Worm (Caenorhabditis elegans) whole organism, L4 larva: Measurements from ENCODE around the gene gpa-10.
A peak's percentile ranks its signal among the peaks of the same experiment; 100 is the strongest.

ENCODE experiments used
- F44E2.7 ChIP-seq: fragments of 200-800 bp; sonication (Bioruptor generic); IDR thresholded peaks from 2 replicates; pipeline ENCODE4 v2.1.2; 2022; ENCODE audit warnings: missing genetic modification characterization, missing compliant biosample characterization
- T20F7.1 ChIP-seq: fragments of 200-800 bp; sonication (Bioruptor generic); optimal IDR thresholded peaks from 2 replicates; lab custom pipeline; 2018; ENCODE audit warnings: mild to moderate bottlenecking, missing genetic modification characterization, missing compliant biosample characterization
- Y75B8A.6 ChIP-seq: fragments of 200-800 bp; sonication (Bioruptor generic); IDR thresholded peaks from 2 replicates; pipeline ENCODE4 v1.3.6; 2022; ENCODE audit warnings: missing genetic modification reagents, missing genetic modification characterization, missing compliant biosample characterization
- ZK337.2 ChIP-seq: fragments of 200-800 bp; sonication (Bioruptor generic); IDR thresholded peaks from 2 replicates; pipeline ENCODE4 v1.3.6; 2022; ENCODE audit warnings: missing genetic modification reagents, missing genetic modification characterization, missing compliant biosample characterization
- ZK546.5 ChIP-seq, 2 experiments: sonication (generic microtip); optimal IDR thresholded peaks; 2 replicates each; lab custom pipeline; 2017; ENCODE audit warnings: missing biosample characterization in 2 of 2, missing genetic modification characterization in 2 of 2
- aha-1 ChIP-seq: fragments of 150-350 bp; peaks from one replicate; lab custom pipeline; 2014; ENCODE audit warnings: missing biosample characterization, missing genetic modification characterization
- aly-2 ChIP-seq: sonication (generic microtip); optimal IDR thresholded peaks from 2 replicates; lab custom pipeline; 2018; ENCODE audit warnings: missing biosample characterization, missing genetic modification characterization
- ama-1 ChIP-seq: fragments of 150-350 bp; optimal IDR thresholded peaks from 2 replicates; lab custom pipeline; 2014; ENCODE audit warnings: inconsistent platforms, mixed read lengths
- arid-1 ChIP-seq: fragments of 200-800 bp; sonication (Bioruptor generic); conservative IDR thresholded peaks from 2 replicates; pipeline ENCODE4 v1.3.6; 2022; ENCODE audit warnings: missing genetic modification reagents, missing genetic modification characterization, missing compliant biosample characterization
- ceh-20 ChIP-seq: fragments of 200-800 bp; sonication (Bioruptor generic); IDR thresholded peaks from 2 replicates; pipeline ENCODE4 v1.3.6; 2022; ENCODE audit warnings: missing genetic modification reagents, missing genetic modification characterization, missing compliant biosample characterization
- ceh-32 ChIP-seq: sonication (generic microtip); optimal IDR thresholded peaks from 2 replicates; lab custom pipeline; 2016; ENCODE audit warnings: mild to moderate bottlenecking, missing genetic modification characterization, missing compliant biosample characterization; ENCODE audit not compliant: poor library complexity
- ceh-62 ChIP-seq: sonication (generic microtip); optimal IDR thresholded peaks from 2 replicates; lab custom pipeline; 2017; ENCODE audit warnings: missing biosample characterization, missing genetic modification characterization
- ceh-82 ChIP-seq: sonication (generic microtip); optimal IDR thresholded peaks from 2 replicates; lab custom pipeline; 2017; ENCODE audit warnings: missing biosample characterization, missing genetic modification characterization
- ces-1 ChIP-seq: fragments of 150-350 bp; sonication (generic microtip); optimal IDR thresholded peaks from 4 replicates; lab custom pipeline; 2014; ENCODE audit warnings: missing biosample characterization, missing genetic modification reagents, missing genetic modification characterization
- dmd-6 ChIP-seq: fragments of 200-800 bp; sonication (Bioruptor generic); IDR thresholded peaks from 2 replicates; pipeline ENCODE4 v1.3.6; 2022; ENCODE audit warnings: missing genetic modification reagents, missing genetic modification characterization, missing compliant biosample characterization
- dmd-8 ChIP-seq: fragments of 200-800 bp; sonication (Bioruptor generic); IDR thresholded peaks from 2 replicates; pipeline ENCODE4 v1.3.6; 2022; ENCODE audit warnings: missing genetic modification characterization, missing compliant biosample characterization
- dmd-9 ChIP-seq: fragments of 200-800 bp; sonication (Bioruptor generic); IDR thresholded peaks from 2 replicates; pipeline ENCODE4 v1.3.6; 2022; ENCODE audit warnings: missing genetic modification reagents, missing genetic modification characterization, missing compliant biosample characterization
- duxl-1 ChIP-seq: sonication (generic microtip); optimal IDR thresholded peaks from 2 replicates; lab custom pipeline; 2016; ENCODE audit warnings: mild to moderate bottlenecking, missing genetic modification characterization, moderate library complexity, missing compliant biosample characterization; ENCODE audit not compliant: poor library complexity
- fkh-10 ChIP-seq: fragments of 150-350 bp; optimal IDR thresholded peaks from 2 replicates; lab custom pipeline; 2014; ENCODE audit warnings: missing biosample characterization, missing genetic modification reagents, missing genetic modification characterization
- fos-1 ChIP-seq: fragments of 150-350 bp; optimal IDR thresholded peaks from 2 replicates; lab custom pipeline; 2014; ENCODE audit warnings: missing biosample characterization, missing genetic modification characterization
- jun-1 ChIP-seq: fragments of 150-350 bp; optimal IDR thresholded peaks from 2 replicates; lab custom pipeline; 2014; ENCODE audit warnings: missing biosample characterization, missing genetic modification reagents, missing genetic modification characterization
- lin-13 ChIP-seq: fragments of 150-350 bp; optimal IDR thresholded peaks from 2 replicates; lab custom pipeline; 2014; ENCODE audit warnings: missing biosample characterization, missing genetic modification reagents, missing genetic modification characterization
- lin-38 ChIP-seq: fragments of 200-800 bp; sonication (Bioruptor generic); IDR thresholded peaks from 2 replicates; pipeline ENCODE4 v1.3.6; 2022; ENCODE audit warnings: missing genetic modification reagents, missing genetic modification characterization, missing compliant biosample characterization
- lir-3 ChIP-seq: sonication (generic microtip); optimal IDR thresholded peaks from 2 replicates; lab custom pipeline; 2016; ENCODE audit warnings: mild to moderate bottlenecking, missing genetic modification characterization, missing compliant biosample characterization
- madf-5 ChIP-seq, 2 experiments: fragments of 200-800 bp; sonication (Bioruptor generic); IDR thresholded peaks; 2 replicates each; pipeline ENCODE4 v1.3.6; 2022; ENCODE audit warnings: missing compliant biosample characterization in 2 of 2, missing genetic modification characterization in 2 of 2
- madf-9 ChIP-seq: fragments of 200-800 bp; sonication (Bioruptor generic); conservative IDR thresholded peaks from 2 replicates; pipeline ENCODE4 v1.3.6; 2022; ENCODE audit warnings: missing genetic modification reagents, missing genetic modification characterization, missing compliant biosample characterization
- mdt-29 ChIP-seq: fragments of 200-800 bp; sonication (Bioruptor generic); IDR thresholded peaks from 2 replicates; pipeline ENCODE4 v1.3.6; 2022; ENCODE audit warnings: missing genetic modification reagents, missing genetic modification characterization, missing compliant biosample characterization
- mep-1 ChIP-seq: fragments of 150-350 bp; sonication (generic microtip); optimal IDR thresholded peaks from 3 replicates; lab custom pipeline; 2014; ENCODE audit warnings: missing biosample characterization, missing genetic modification characterization
- mes-2 ChIP-seq: sonication (generic microtip); optimal IDR thresholded peaks from 2 replicates; lab custom pipeline; 2016; ENCODE audit warnings: missing genotype, mild to moderate bottlenecking, missing genetic modification characterization, missing compliant biosample characterization; ENCODE audit not compliant: poor library complexity, severe bottlenecking
- mxl-2 ChIP-seq: fragments of 200-800 bp; sonication (Bioruptor generic); conservative IDR thresholded peaks from 2 replicates; pipeline ENCODE4 v1.3.6; 2022; ENCODE audit warnings: missing genetic modification reagents, missing genetic modification characterization, missing compliant biosample characterization
- mxl-3 ChIP-seq: fragments of 200-800 bp; sonication (Bioruptor generic); optimal IDR thresholded peaks from 2 replicates; lab custom pipeline; 2018; ENCODE audit warnings: mild to moderate bottlenecking, missing genetic modification characterization, missing compliant biosample characterization
- nhr-11 ChIP-seq: fragments of 150-350 bp; optimal IDR thresholded peaks from 2 replicates; lab custom pipeline; 2014; ENCODE audit warnings: missing biosample characterization, missing genetic modification characterization
- nhr-25 ChIP-seq: sonication (generic microtip); optimal IDR thresholded peaks from 2 replicates; lab custom pipeline; 2017; ENCODE audit warnings: missing genetic modification characterization, mild to moderate bottlenecking, missing compliant biosample characterization, antibody characterized with exemption, moderate library complexity, borderline replicate concordance; ENCODE audit not compliant: insufficient read depth
- nhr-41 ChIP-seq: fragments of 200-800 bp; sonication (Bioruptor generic); IDR thresholded peaks from 2 replicates; pipeline ENCODE4 v1.3.6; 2022; ENCODE audit warnings: missing genetic modification reagents, missing genetic modification characterization, missing compliant biosample characterization
- nhr-42 ChIP-seq: fragments of 200-800 bp; sonication (Bioruptor generic); IDR thresholded peaks from 2 replicates; pipeline ENCODE4 v1.3.6; 2022; ENCODE audit warnings: missing genetic modification characterization, missing compliant biosample characterization
- nhr-48 ChIP-seq: sonication (generic microtip); optimal IDR thresholded peaks from 2 replicates; lab custom pipeline; 2016; ENCODE audit warnings: mild to moderate bottlenecking, missing genetic modification characterization, missing compliant biosample characterization
- nhr-6 ChIP-seq: fragments of 150-350 bp; optimal IDR thresholded peaks from 2 replicates; lab custom pipeline; 2014; ENCODE audit warnings: missing biosample characterization, missing genetic modification characterization
- pha-4 ChIP-seq, 2 experiments: fragments of 150-350 bp in 1 of 2; fragments of 200-800 bp in 1 of 2; sonication (Bioruptor generic) in 1 of 2; IDR thresholded peaks in 1 of 2; optimal IDR thresholded peaks in 1 of 2; 2 replicates each; pipeline versions ENCODE4 v1.3.6 to Lab custom; 2014 to 2022; ENCODE audit warnings: missing genetic modification characterization in 2 of 2, missing genetic modification reagents in 2 of 2, missing biosample characterization in 1 of 2, missing compliant biosample characterization in 1 of 2
- php-3 ChIP-seq: fragments of 200-800 bp; sonication (Bioruptor generic); IDR thresholded peaks from 2 replicates; pipeline ENCODE4 v1.3.6; 2022; ENCODE audit warnings: missing genetic modification reagents, missing genetic modification characterization, missing compliant biosample characterization
- rbr-2 ChIP-seq: sonication (generic microtip); optimal IDR thresholded peaks from 2 replicates; lab custom pipeline; 2016; ENCODE audit warnings: missing genotype, missing genetic modification characterization, missing compliant biosample characterization
- skn-1 ChIP-seq: fragments of 150-350 bp; optimal IDR thresholded peaks from 2 replicates; lab custom pipeline; 2014; ENCODE audit warnings: missing biosample characterization, missing genetic modification characterization
- snpc-1.2 ChIP-seq: fragments of 200-800 bp; sonication (Bioruptor generic); IDR thresholded peaks from 2 replicates; pipeline ENCODE4 v1.3.6; 2022; ENCODE audit warnings: missing genetic modification reagents, missing genetic modification characterization, missing compliant biosample characterization
- spr-1 ChIP-seq: sonication (generic microtip); optimal IDR thresholded peaks from 2 replicates; lab custom pipeline; 2016; ENCODE audit warnings: mild to moderate bottlenecking, missing genetic modification characterization, missing compliant biosample characterization
- tag-97 ChIP-seq: fragments of 200-800 bp; sonication (Bioruptor generic); IDR thresholded peaks from 2 replicates; pipeline ENCODE4 v1.3.6; 2022; ENCODE audit warnings: missing genetic modification characterization, missing compliant biosample characterization
- tra-1 ChIP-seq: fragments of 200-800 bp; sonication (Bioruptor generic); IDR thresholded peaks from 2 replicates; pipeline ENCODE4 v1.3.6; 2022; ENCODE audit warnings: missing genetic modification reagents, missing genetic modification characterization, missing compliant biosample characterization
- unc-39 ChIP-seq: sonication (generic microtip); optimal IDR thresholded peaks from 2 replicates; lab custom pipeline; 2017; ENCODE audit warnings: missing biosample characterization, missing genetic modification characterization
- unc-62 ChIP-seq, 3 experiments: fragments of 150-350 bp in 1 of 3; sonication (generic microtip); optimal IDR thresholded peaks in 2 of 3; peaks in 1 of 3; 1 replicate in 1 of 3; 2 replicates in 2 of 3; lab custom pipeline; 2014 to 2017; ENCODE audit warnings: missing biosample characterization in 3 of 3, missing genetic modification characterization in 3 of 3, missing genetic modification reagents in 3 of 3, missing genotype in 1 of 3
- zfp-3 ChIP-seq: fragments of 200-800 bp; sonication (Bioruptor generic); conservative IDR thresholded peaks from 2 replicates; pipeline ENCODE4 v1.3.6; 2022; ENCODE audit warnings: missing genetic modification reagents, missing genetic modification characterization, missing compliant biosample characterization
- zip-2 ChIP-seq: fragments of 150-350 bp; optimal IDR thresholded peaks from 2 replicates; lab custom pipeline; 2014; ENCODE audit warnings: missing biosample characterization, missing genetic modification characterization
- ztf-11 ChIP-seq: fragments of 150-350 bp; optimal IDR thresholded peaks from 2 replicates; lab custom pipeline; 2014; ENCODE audit warnings: missing biosample characterization, missing genetic modification characterization

gpa-10 gene

DNA sequence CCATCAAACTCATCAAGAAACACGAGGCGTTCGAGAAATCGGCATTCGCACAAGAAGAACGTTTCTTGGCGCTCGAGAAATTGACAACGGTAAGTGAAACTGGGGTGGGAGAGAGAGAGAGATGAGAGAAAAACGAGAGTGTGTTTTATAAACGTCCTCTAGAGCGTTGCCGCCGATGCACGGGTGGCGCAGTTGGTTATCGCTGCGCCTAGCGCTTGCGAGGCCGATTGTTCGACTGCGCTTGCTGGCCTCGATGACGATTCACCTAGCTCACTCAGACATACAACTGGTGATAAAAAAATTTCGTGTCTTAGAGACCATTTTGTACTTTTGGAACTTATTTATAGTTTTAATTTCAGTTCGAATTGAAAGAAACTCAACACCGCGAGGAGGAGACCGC lies 34.2 kb upstream of the gpa-10 start (continued):
- peak; percentile 72 for TF ChIP-seq dmd-9 (GFP tag; lab: Robert Waterston, UW)
- peak; percentile 70 for TF ChIP-seq dmd-6 (GFP tag; lab: Robert Waterston, UW)
- no peak for TF ChIP-seq nhr-6 (tag; lab: Kevin White, UChicago)
- no peak for TF ChIP-seq nhr-42 (GFP tag; lab: Robert Waterston, UW)
- peak; percentile 81; the same call in 1 of the 2 replicates for TF ChIP-seq dmd-8 (GFP tag; lab: Robert Waterston, UW)
- peak; percentile 79 for TF ChIP-seq pha-4 (GFP tag; IDR thresholded peaks at IDR 0.05; lab: Robert Waterston, UW)
- no peak for TF ChIP-seq pha-4 (tag; optimal IDR thresholded peaks at IDR 0.05; lab: Kevin White, UChicago)
- 0 out of 2 replicates have a peak, but pooled peaks have one; percentile 24 for TF ChIP-seq F44E2.7
- TF ChIP-seq ceh-82: no peak
- no peak for TF ChIP-seq ztf-11 (tag; lab: Kevin White, UChicago)
- no peak for TF ChIP-seq nhr-11
- TF ChIP-seq nhr-41 (GFP tag; lab: Robert Waterston, UW): no peak
- no peak for TF ChIP-seq T20F7.1
- TF ChIP-seq php-3 (GFP tag; lab: Robert Waterston, UW): 0 out of 2 replicates have a peak, but pooled peaks have one; percentile 21
- TF ChIP-seq fkh-10 (GFP tag; lab: Kevin White, UChicago): no peak
- peak; percentile 0 for TF ChIP-seq nhr-25 (tag; lab: Kevin White, UChicago)
- TF ChIP-seq ZK546.5 (tag; optimal IDR thresholded peaks at IDR 0.05; lab: Kevin White, UChicago): no peak
- TF ChIP-seq rbr-2 (tag; lab: Kevin White, UChicago): peak; percentile 59
- no peak for TF ChIP-seq ceh-62 (tag; lab: Kevin White, UChicago)
- TF ChIP-seq fos-1: no peak
- TF ChIP-seq tag-97 (GFP tag; lab: Robert Waterston, UW): no peak
- TF ChIP-seq mep-1 (tag; lab: Kevin White, UChicago): peak; percentile 70
- no peak; the same call in 1 of the 2 replicates for TF ChIP-seq ceh-20
- peak; percentile 88 for TF ChIP-seq mes-2 (tag; lab: Kevin White, UChicago)
- TF ChIP-seq unc-39 (tag; lab: Kevin White, UChicago): no peak
- TF ChIP-seq lin-38 (GFP tag; lab: Robert Waterston, UW): peak; percentile 77
- no peak for TF ChIP-seq ceh-32 (tag; lab: Kevin White, UChicago)
- TF ChIP-seq mdt-29 (GFP tag; lab: Robert Waterston, UW): peak; percentile 31
- peak; percentile 74 for TF ChIP-seq madf-9
- TF ChIP-seq Y75B8A.6 (GFP tag; lab: Robert Waterston, UW): 0 out of 2 replicates have a peak, but pooled peaks have one; percentile 38
- peak; percentile 66 for TF ChIP-seq arid-1 (GFP tag; lab: Robert Waterston, UW)
- TF ChIP-seq lin-13 (GFP tag; lab: Kevin White, UChicago): no peak
- TF ChIP-seq ZK337.2: no peak
- peak; percentile 95 for TF ChIP-seq aha-1 (tag; lab: Kevin White, UChicago)
- no peak for TF ChIP-seq ama-1 (lab: Kevin White, UChicago)
- peak; percentile 77 for TF ChIP-seq duxl-1 (tag; lab: Kevin White, UChicago)
- peak; percentile 75 for TF ChIP-seq nhr-48 (tag; lab: Kevin White, UChicago)
- TF ChIP-seq skn-1 (tag; lab: Kevin White, UChicago): no peak
- peak; percentile 57 for TF ChIP-seq lir-3 (tag; lab: Kevin White, UChicago)
- peak; percentile 76 for TF ChIP-seq spr-1 (tag; lab: Kevin White, UChicago)
- TF ChIP-seq zfp-3 (GFP tag; lab: Robert Waterston, UW): peak; percentile 62; the same call in 1 of the 2 replicates
- TF ChIP-seq ces-1 (GFP tag; lab: Kevin White, UChicago): no peak
- no peak for TF ChIP-seq unc-62 (GFP tag; optimal IDR thresholded peaks at IDR 0.05 in 1 of 2; lab: Kevin White, UChicago)
- TF ChIP-seq unc-62 (tag; optimal IDR thresholded peaks at IDR 0.05; lab: Kevin White, UChicago): no peak
- peak; percentile 79 for TF ChIP-seq snpc-1.2 (GFP tag; lab: Robert Waterston, UW)
- peak; percentile 48 for TF ChIP-seq jun-1 (tag; lab: Kevin White, UChicago)
- TF ChIP-seq zip-2 (tag; lab: Kevin White, UChicago): no peak
- peak; percentile 49; the same call in 1 of the 2 replicates for TF ChIP-seq mxl-2
- TF ChIP-seq mxl-3 (GFP tag; lab: Kevin White, UChicago): peak; percentile 29
- TF ChIP-seq aly-2 (tag; lab: Kevin White, UChicago): peak; percentile 91
- TF ChIP-seq tra-1 (GFP tag; lab: Robert Waterston, UW): peak; percentile 71
- TF ChIP-seq madf-5 (GFP tag; IDR thresholded peaks at IDR 0.05; lab: Robert Waterston, UW): peak in 1 of 2 experiments; percentile 79; a peak in 1 of 4 replicates
